Worm (Caenorhabditis elegans): Measurements from ENCODE around the gene F55G1.15.

DNA sequence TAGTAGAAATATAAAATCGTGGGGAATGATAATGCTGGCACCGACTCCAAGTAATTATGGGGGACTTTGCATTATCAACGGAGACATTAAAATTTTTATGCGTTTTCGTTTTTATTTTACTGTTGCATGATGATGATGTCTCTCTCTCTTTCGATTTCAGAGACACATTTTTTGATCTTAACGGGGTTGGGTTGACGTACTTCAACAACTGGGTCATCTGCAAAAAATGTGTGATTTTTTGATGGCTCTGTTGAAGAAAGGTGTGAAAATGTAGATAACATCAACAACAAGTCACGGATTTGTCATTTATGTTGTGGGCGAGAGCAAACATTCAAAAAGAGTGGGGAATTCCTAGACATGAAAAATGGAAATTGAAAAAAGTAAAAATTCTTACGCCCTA, at the start of gene F55G1.15:
- no peak for TF ChIP-seq nhr-67 (tag; optimal IDR thresholded peaks at IDR 0.05)
- TF ChIP-seq skn-1 (tag; optimal IDR thresholded peaks at IDR 0.05), result no peak
- no peak for TF ChIP-seq unc-62 (GFP tag; optimal IDR thresholded peaks at IDR 0.05)
- no peak for TF ChIP-seq mdl-1 (tag; optimal IDR thresholded peaks at IDR 0.05)
- TF ChIP-seq nhr-11 (tag; optimal IDR thresholded peaks at IDR 0.05), result no peak
- TF ChIP-seq nhr-237 (tag; optimal IDR thresholded peaks at IDR 0.05), result no peak
- no peak for TF ChIP-seq ceh-9 (tag; optimal IDR thresholded peaks at IDR 0.05)
- TF ChIP-seq nhr-23 (tag; optimal IDR thresholded peaks at IDR 0.05), result no peak
- TF ChIP-seq unc-39 (tag; optimal IDR thresholded peaks at IDR 0.05), result no peak
- no peak for TF ChIP-seq ceh-82 (tag; optimal IDR thresholded peaks at IDR 0.05)
- no peak for TF ChIP-seq daf-12 (tag; optimal IDR thresholded peaks at IDR 0.05)
- TF ChIP-seq elt-2 (tag; optimal IDR thresholded peaks at IDR 0.05), result peak; percentile 46
- TF ChIP-seq ZK546.5 (tag; optimal IDR thresholded peaks at IDR 0.05), result no peak
- no peak for TF ChIP-seq nhr-76 (tag; optimal IDR thresholded peaks at IDR 0.05)

Measured in whole organism, L3 larva.